Fruit fly (Drosophila melanogaster): ENCODE data around the gene Elo68beta.

Elo68beta gene

dm6 chr3L:11089805-11090440, 11.6 kb downstream of the Elo68beta start (continued):
- peak; percentile 85 for TF ChIP-seq CG6254 (GFP tag; optimal IDR thresholded peaks at IDR 0.05)
- peak; percentile 58 to 89 for TF ChIP-seq bsh (GFP tag; optimal IDR thresholded peaks at IDR 0.05)
- TF ChIP-seq chn (GFP tag; optimal IDR thresholded peaks at IDR 0.05): peak; percentile 84
- peak; percentile 99 for TF ChIP-seq sens (GFP tag)
- TF ChIP-seq CG32532 (GFP tag; IDR thresholded peaks at IDR 0.05): peak; percentile 58; the same call in 1 of the 2 replicates
- no peak for TF ChIP-seq CG13894 (tag; optimal IDR thresholded peaks at IDR 0.05)
- TF ChIP-seq tio (GFP tag; optimal IDR thresholded peaks at IDR 0.05): peak; percentile 95
- TF ChIP-seq chm (GFP tag; IDR thresholded peaks at IDR 0.05): peak; percentile 94; the same call in 1 of the 2 replicates
- no peak for TF ChIP-seq Dref (GFP tag; IDR thresholded peaks at IDR 0.05)
- peak; percentile 80 for TF ChIP-seq slp2 (GFP tag; optimal IDR thresholded peaks at IDR 0.05)
- peak; percentile 97 for TF ChIP-seq CG9727 (GFP tag; optimal IDR thresholded peaks at IDR 0.05)
- TF ChIP-seq CG5245 (GFP tag; optimal IDR thresholded peaks at IDR 0.05): peak; percentile 68
- TF ChIP-seq Sox102F (GFP tag; optimal IDR thresholded peaks at IDR 0.05): peak; percentile 93
- TF ChIP-seq CG11560 (tag; IDR thresholded peaks at IDR 0.05): 0 out of 3 replicates have a peak, but pooled peaks have one; percentile 55
- peak; percentile 85 for TF ChIP-seq gsb-n (tag; optimal IDR thresholded peaks at IDR 0.05)
- TF ChIP-seq pum (GFP tag; optimal IDR thresholded peaks at IDR 0.05): peak; percentile 75
- peak; percentile 68; the same call in 1 of the 2 replicates for TF ChIP-seq CG10366 (GFP tag; IDR thresholded peaks at IDR 0.05)
- peak; percentile 47 for TF ChIP-seq zen (tag; optimal IDR thresholded peaks at IDR 0.05)
- peak; percentile 75 for TF ChIP-seq CHES-1-like (GFP tag; optimal IDR thresholded peaks at IDR 0.05)
- peak; percentile 88 for TF ChIP-seq bcd (GFP tag; optimal IDR thresholded peaks at IDR 0.05)
- peak; percentile 76 for TF ChIP-seq tup (GFP tag; optimal IDR thresholded peaks at IDR 0.05)
- peak; percentile 90 for TF ChIP-seq row (GFP tag; IDR thresholded peaks at IDR 0.05)
- peak; percentile 89 for TF ChIP-seq lilli (GFP tag; optimal IDR thresholded peaks at IDR 0.05)
- peak; percentile 31 for TF ChIP-seq scrt (GFP tag; optimal IDR thresholded peaks at IDR 0.05)
- TF ChIP-seq ewg (GFP tag; optimal IDR thresholded peaks at IDR 0.05): peak; percentile 86
- peak in 1 of 2 experiments; percentile 96 for TF ChIP-seq Eip74EF (GFP tag; optimal IDR thresholded peaks at IDR 0.05)
- peak; percentile 90 for TF ChIP-seq Awh (GFP tag; IDR thresholded peaks at IDR 0.05)
- peak; percentile 94 for TF ChIP-seq CG4424 (GFP tag; optimal IDR thresholded peaks at IDR 0.05)
- TF ChIP-seq CG12659 (GFP tag; optimal IDR thresholded peaks at IDR 0.05): peak; percentile 96
- peak; percentile 89 for TF ChIP-seq dmrt11E (tag; optimal IDR thresholded peaks at IDR 0.05)
- no peak for TF ChIP-seq sna (GFP tag; IDR thresholded peaks at IDR 0.05; ENCODE audit: partially characterized antibody)
- TF ChIP-seq CG9609 (GFP tag; optimal IDR thresholded peaks at IDR 0.05): peak; percentile 54
- peak; percentile 87 for TF ChIP-seq ind (GFP tag; optimal IDR thresholded peaks at IDR 0.05)
- peak; percentile 85 for TF ChIP-seq CG33557 (GFP tag; optimal IDR thresholded peaks at IDR 0.05)
- peak; percentile 88 for TF ChIP-seq ci (GFP tag; IDR thresholded peaks at IDR 0.05)
- peak; percentile 70 for TF ChIP-seq CG34376 (GFP tag; optimal IDR thresholded peaks at IDR 0.05)
- TF ChIP-seq CG6272 (GFP tag; IDR thresholded peaks at IDR 0.05): peak; percentile 51
- peak; percentile 75 for TF ChIP-seq CG17359 (tag; optimal IDR thresholded peaks at IDR 0.05)
- peak; percentile 67 for TF ChIP-seq Sry-β (GFP tag; optimal IDR thresholded peaks at IDR 0.05)
- no peak for TF ChIP-seq TFAM (GFP tag; optimal IDR thresholded peaks at IDR 0.05)
- TF ChIP-seq sens-2 (GFP tag; IDR thresholded peaks at IDR 0.05): peak; percentile 63
- TF ChIP-seq onecut (GFP tag; IDR thresholded peaks at IDR 0.05): peak; percentile 79
- peak; percentile 75 for TF ChIP-seq Jarid2 (GFP tag; optimal IDR thresholded peaks at IDR 0.05)
- TF ChIP-seq twi (tag; optimal IDR thresholded peaks at IDR 0.05): peak; percentile 81
- peak; percentile 74 for TF ChIP-seq CG32767 (GFP tag; IDR thresholded peaks at IDR 0.05)
- peak; percentile 53; the same call in 1 of the 2 replicates for TF ChIP-seq ranshi (GFP tag; IDR thresholded peaks at IDR 0.05)
- TF ChIP-seq H15 (GFP tag; IDR thresholded peaks at IDR 0.05): peak; percentile 49
- no peak for TF ChIP-seq tna (GFP tag; IDR thresholded peaks at IDR 0.05; ENCODE audit: partially characterized antibody)
- peak; percentile 67 for TF ChIP-seq da (GFP tag; optimal IDR thresholded peaks at IDR 0.05)
